Worm (Caenorhabditis elegans): ENCODE data around the gene sri-48.
"Not testable (repeated sequence)": the region's sequence is repeated elsewhere in the genome, so short reads cannot be mapped to it uniquely, and the experiment has no call there.

The sri-48 gene

DNA sequence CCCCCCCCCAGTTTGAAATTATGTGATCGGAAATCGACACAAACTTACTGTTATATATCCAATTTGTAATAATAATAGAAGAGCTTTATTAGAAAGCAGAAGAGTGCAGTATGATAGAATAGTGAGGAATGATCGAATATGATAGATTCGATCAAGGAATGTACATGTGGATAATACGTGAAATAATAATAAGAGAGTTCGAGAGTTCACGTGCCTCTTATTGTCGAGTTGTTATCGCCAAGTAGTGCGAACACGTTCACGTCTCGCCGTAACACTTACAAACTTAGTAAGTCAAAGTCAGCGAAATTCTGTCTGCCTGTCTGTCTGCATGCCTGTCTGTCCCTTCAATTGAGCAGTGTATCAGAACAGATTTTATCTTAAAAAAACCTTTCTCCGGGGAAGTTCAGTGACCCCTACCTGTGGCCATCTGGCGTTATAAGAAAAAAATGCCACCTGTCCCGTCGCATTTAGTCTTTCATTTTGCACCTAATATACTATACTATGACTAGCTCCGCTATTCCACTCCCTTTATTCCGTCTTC is 17.8 kb downstream of the sri-48 start, which contains the start of the genes Y27F2A.6 and Y27F2A.8:
Gene Y27F2A.6 (minus strand): TSS at position 101 of the 541 bp plus-strand sequence.
Gene Y27F2A.8 (plus strand): TSS at position 491 of the 541 bp plus-strand sequence.
- TF ChIP-seq unc-62 (GFP tag; optimal IDR thresholded peaks at IDR 0.05), result not testable (repeated sequence)

DNA sequence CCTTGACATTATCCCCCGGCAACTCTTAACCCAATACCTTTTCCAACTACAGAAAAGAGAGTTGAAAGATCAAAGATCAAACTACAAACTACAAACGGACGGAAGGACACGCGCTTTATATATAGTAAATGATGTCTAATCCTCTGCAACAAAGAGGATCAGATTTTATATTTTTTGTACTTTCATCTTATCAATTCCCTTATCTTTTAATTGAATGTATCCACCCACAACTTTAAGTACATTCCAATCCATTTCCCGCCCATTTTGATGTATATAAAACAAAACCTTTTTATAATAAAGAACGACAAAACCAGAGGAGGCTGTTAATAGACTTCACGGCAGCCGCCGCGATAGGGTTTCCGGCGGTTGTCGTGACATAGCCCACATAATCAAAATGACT is 23.5 kb downstream of the sri-48 start, which contains the start of gene sri-40:
Gene sri-40 (plus strand): TSS at position 301 of the 400 bp plus-strand sequence.
- not testable (repeated sequence) for TF ChIP-seq unc-62 (GFP tag; optimal IDR thresholded peaks at IDR 0.05)

DNA sequence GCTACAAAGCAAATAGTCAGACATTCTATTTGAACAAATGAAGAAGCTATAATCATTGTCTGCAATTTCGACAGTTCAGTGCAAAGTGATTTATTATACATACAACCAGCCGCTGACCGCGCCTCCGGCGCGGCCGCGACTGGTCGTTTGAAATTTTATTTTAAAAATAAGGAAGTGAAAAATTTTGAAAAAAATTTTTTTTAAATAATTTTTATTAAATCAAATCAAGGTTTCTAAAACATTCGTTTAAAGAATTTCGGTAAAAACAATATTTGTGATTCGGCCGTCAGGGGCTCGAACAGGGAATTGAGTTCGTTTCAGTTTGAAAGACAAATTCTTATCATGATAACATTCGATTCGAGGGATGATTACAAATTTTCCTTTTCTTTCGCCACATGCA is 29.0 kb downstream of the sri-48 start, which contains the start of gene Y27F2A.10:
Gene Y27F2A.10 (minus strand): TSS at position 101 of the 400 bp plus-strand sequence.
- no peak for TF ChIP-seq unc-62 (GFP tag; optimal IDR thresholded peaks at IDR 0.05)

DNA sequence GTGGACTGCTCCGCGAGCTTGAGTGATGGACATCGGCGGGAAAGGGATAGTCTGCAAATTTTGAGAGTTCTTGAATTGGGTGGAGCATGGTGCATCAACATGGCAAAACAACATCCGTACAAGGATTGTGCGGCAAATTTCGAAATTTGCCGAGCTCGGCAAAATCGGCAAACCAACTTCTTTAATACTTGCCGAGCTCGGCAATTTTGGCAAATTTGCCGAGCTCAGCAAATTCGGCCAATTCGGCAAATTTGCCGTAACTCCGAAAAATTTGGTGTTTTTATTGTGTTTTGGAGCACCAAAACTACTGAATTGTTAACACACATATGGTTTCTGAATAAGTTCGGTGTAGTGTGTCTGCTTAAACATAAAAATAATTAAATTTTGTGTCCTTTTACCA is 31.1 kb downstream of the sri-48 start, which contains the start of gene fbxc-55:
Gene fbxc-55 (minus strand): TSS at position 101 of the 400 bp plus-strand sequence.
- TF ChIP-seq unc-62 (GFP tag; optimal IDR thresholded peaks at IDR 0.05), result no peak

DNA sequence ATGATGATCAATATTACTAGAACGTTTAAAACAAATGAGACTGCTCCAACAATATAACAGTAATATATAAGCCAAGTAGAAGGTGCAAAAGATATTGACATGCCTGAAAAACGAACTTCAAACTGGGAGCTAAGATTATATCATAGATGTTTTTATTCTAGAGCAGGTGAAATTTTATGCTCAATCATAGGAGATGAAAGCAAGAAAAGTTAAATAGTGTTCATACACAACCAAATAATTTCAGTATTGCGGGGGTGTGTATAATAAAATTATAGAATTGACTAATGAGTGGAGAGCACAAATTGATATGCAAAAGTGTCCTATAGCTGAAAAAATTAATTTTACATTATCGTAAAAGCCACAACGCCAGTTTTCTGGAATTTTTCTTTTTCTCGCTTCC is 42.2 kb downstream of the sri-48 start, which contains the start of gene sri-34:
Gene sri-34 (minus strand): TSS at position 101 of the 400 bp plus-strand sequence.
- no peak for TF ChIP-seq unc-62 (GFP tag; optimal IDR thresholded peaks at IDR 0.05)

DNA sequence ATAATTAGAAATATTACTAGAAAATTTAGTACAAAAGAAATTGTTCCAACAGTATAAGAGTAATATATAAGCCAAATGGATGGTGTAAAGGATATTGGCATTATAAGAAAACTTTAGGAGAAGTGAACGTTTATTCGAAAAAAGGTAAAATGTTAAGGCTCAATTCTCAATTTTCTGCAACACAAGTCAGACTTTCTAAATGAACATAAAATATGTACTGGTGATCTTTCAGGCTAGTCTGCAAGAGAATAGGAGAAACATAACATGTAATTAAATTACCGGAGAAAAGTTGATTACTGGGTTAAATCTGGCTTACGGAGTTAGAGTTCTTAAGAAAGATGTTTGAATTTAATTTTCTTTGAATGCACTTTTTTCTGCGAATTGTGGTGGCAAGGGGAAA is 44.4 kb downstream of the sri-48 start, which contains the start of gene sri-33:
Gene sri-33 (minus strand): TSS at position 101 of the 400 bp plus-strand sequence.
- no peak for TF ChIP-seq unc-62 (GFP tag; optimal IDR thresholded peaks at IDR 0.05)

DNA sequence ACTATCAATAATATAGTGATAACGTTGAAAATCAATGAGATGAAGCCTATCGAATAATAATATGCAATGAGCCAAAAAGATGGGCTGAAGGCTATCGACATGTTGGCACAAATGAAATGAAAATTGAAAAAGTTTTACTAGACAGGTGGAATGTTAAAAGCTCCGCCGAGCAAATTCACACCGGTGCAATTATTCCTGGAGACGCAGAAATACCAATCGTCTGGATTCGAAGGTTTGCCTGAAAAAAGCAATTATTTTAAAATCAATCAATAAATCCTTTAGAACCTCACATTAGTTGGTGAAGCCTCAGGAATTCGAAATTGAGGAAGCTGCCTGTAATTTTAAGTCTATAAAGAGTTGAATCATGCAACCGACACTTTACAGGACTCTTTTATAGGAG is 46.8 kb downstream of the sri-48 start, which contains the start of gene sri-32:
Gene sri-32 (minus strand): TSS at position 101 of the 400 bp plus-strand sequence.
- no peak for TF ChIP-seq unc-62 (GFP tag; optimal IDR thresholded peaks at IDR 0.05)

DNA sequence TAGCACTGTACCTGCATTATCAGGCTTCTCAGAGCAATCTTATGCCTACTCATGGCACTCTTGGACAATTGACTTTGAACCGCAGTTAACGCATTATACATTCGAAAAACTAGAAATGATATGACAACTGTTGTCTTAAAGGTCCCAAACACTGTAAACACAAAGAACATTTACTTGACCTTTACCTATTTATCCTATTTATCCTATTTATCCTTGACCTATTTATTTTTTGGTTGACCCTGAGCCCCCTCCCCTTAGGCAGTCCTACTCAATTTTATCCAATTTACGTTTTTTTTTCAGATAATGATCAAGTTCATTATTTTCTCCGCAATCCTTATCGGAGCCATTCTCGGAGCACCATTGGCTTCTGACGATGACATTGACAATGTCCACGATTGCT is 49.5 kb downstream of the sri-48 start, which contains the start of the genes T10D4.14 and T10D4.19:
Gene T10D4.14 (minus strand): TSS at position 101 of the 400 bp plus-strand sequence.
Gene T10D4.19 (plus strand): TSS at position 304 of the 400 bp plus-strand sequence.
- no peak for TF ChIP-seq unc-62 (GFP tag; optimal IDR thresholded peaks at IDR 0.05)

All from whole organism, dauer.